Fruit fly (Drosophila melanogaster) whole organism, wandering third instar larva: ENCODE data around the gene CG7646.
A peak's percentile ranks its signal among the peaks of the same experiment; 100 is the strongest.

Experiments
- Abd-B ChIP-seq: fragments of >200 bp; optimal IDR thresholded peaks from 2 replicates; lab custom pipeline; 2017; ENCODE audit warnings: missing biosample characterization, missing genetic modification characterization
- CG32264 ChIP-seq: fragments of 200-800 bp; sonication (Bioruptor generic); optimal IDR thresholded peaks from 2 replicates; lab custom pipeline; 2016; ENCODE audit warnings: missing biosample characterization, missing genetic modification characterization
- CG9705 ChIP-seq: fragments of 200-800 bp; sonication (Bioruptor generic); optimal IDR thresholded peaks from 2 replicates; lab custom pipeline; 2018; ENCODE audit warnings: missing biosample characterization, mild to moderate bottlenecking, missing genetic modification characterization
- CrebA ChIP-seq: fragments of 200-800 bp; sonication (Bioruptor generic); optimal IDR thresholded peaks from 2 replicates; lab custom pipeline; 2016; ENCODE audit warnings: missing biosample characterization, mild to moderate bottlenecking, missing genetic modification characterization, borderline replicate concordance
- Dfd ChIP-seq: fragments of >200 bp; optimal IDR thresholded peaks from 2 replicates; lab custom pipeline; 2017; ENCODE audit warnings: missing biosample characterization, missing genetic modification characterization
- Dif ChIP-seq: fragments of 200-275, 200-300 bp; sonication (Bioruptor generic); optimal IDR thresholded peaks from 2 replicates; lab custom pipeline; 2018; ENCODE audit warnings: missing biosample characterization, missing genetic modification characterization; ENCODE audit not compliant: partially characterized antibody
- GATAd ChIP-seq: sonication (Bioruptor generic); optimal IDR thresholded peaks from 2 replicates; lab custom pipeline; 2016; ENCODE audit warnings: missing biosample characterization, missing genetic modification characterization
- HLH106 ChIP-seq: fragments of 200-800 bp; optimal IDR thresholded peaks from 3 replicates; lab custom pipeline; 2019; ENCODE audit warnings: missing biosample characterization, mild to moderate bottlenecking, missing genetic modification characterization, moderate library complexity
- Hr78 ChIP-seq: fragments of >200 bp; optimal IDR thresholded peaks from 2 replicates; lab custom pipeline; 2017; ENCODE audit warnings: missing biosample characterization, missing genetic modification characterization
- Hr83 ChIP-seq: fragments of 200-300 bp; sonication (Bioruptor generic); optimal IDR thresholded peaks from 2 replicates; lab custom pipeline; 2016; ENCODE audit warnings: missing biosample characterization, mild to moderate bottlenecking, missing genetic modification characterization, moderate library complexity; ENCODE audit not compliant: poor library complexity, severe bottlenecking
- Jra ChIP-seq: sonication (Bioruptor generic); optimal IDR thresholded peaks from 2 replicates; lab custom pipeline; 2016; ENCODE audit warnings: missing biosample characterization, missing genetic modification characterization
- Mio ChIP-seq: sonication (Bioruptor generic); optimal IDR thresholded peaks from 2 replicates; lab custom pipeline; 2016; ENCODE audit warnings: missing biosample characterization, missing genetic modification characterization
- Myc ChIP-seq: fragments of >200 bp; optimal IDR thresholded peaks from 2 replicates; lab custom pipeline; 2017
- N ChIP-seq: fragments of >200 bp; optimal IDR thresholded peaks from 2 replicates; lab custom pipeline; 2018; ENCODE audit warnings: missing biosample characterization, missing external identifiers, missing genetic modification characterization
- Rel ChIP-seq, 2 experiments: fragments of 200-800 bp; sonication (Bioruptor generic) in 1 of 2; optimal IDR thresholded peaks; 2 replicates in 1 of 2; 3 replicates in 1 of 2; lab custom pipeline; 2016 to 2019; ENCODE audit warnings: mild to moderate bottlenecking in 2 of 2, missing biosample characterization in 2 of 2, missing genetic modification characterization in 2 of 2, moderate library complexity in 1 of 2
- Sp1 ChIP-seq: fragments of 200-800 bp; sonication (Bioruptor generic); optimal IDR thresholded peaks from 3 replicates; lab custom pipeline; 2019; ENCODE audit warnings: missing biosample characterization, mild to moderate bottlenecking, missing genetic modification characterization, moderate library complexity
- Vsx2 ChIP-seq: fragments of 200-300, 225-300 bp; sonication (Bioruptor generic); optimal IDR thresholded peaks from 2 replicates; lab custom pipeline; 2018; ENCODE audit warnings: missing biosample characterization, missing genetic modification characterization; ENCODE audit not compliant: partially characterized antibody
- dl ChIP-seq, 2 experiments: fragments of 175-275, 200-275 bp in 1 of 2; fragments of 200-275 bp in 1 of 2; sonication (Bioruptor generic); optimal IDR thresholded peaks; lab custom pipeline; 2018; ENCODE audit warnings: mild to moderate bottlenecking in 2 of 2, missing biosample characterization in 2 of 2, missing genetic modification characterization in 2 of 2, moderate library complexity in 2 of 2; ENCODE audit not compliant: partially characterized antibody in 2 of 2, insufficient read depth in 1 of 2
- dmrt93B ChIP-seq: fragments of 200-800 bp; sonication (Bioruptor generic); optimal IDR thresholded peaks from 2 replicates; lab custom pipeline; 2018; ENCODE audit warnings: missing biosample characterization, mild to moderate bottlenecking, missing genetic modification characterization
- dsf ChIP-seq: sonication (Bioruptor generic); optimal IDR thresholded peaks from 2 replicates; lab custom pipeline; 2016; ENCODE audit warnings: missing biosample characterization, missing genetic modification characterization, borderline replicate concordance
- ey ChIP-seq: fragments of 200-800 bp; sonication (Bioruptor generic); optimal IDR thresholded peaks from 2 replicates; lab custom pipeline; 2016; ENCODE audit warnings: missing biosample characterization, missing genetic modification characterization
- foxo ChIP-seq, 2 experiments: fragments of 200-800 bp; sonication (Bioruptor generic); optimal IDR thresholded peaks; 2 replicates in 1 of 2; 3 replicates in 1 of 2; lab custom pipeline; 2016 to 2017; ENCODE audit warnings: missing biosample characterization in 2 of 2, missing genetic modification characterization in 2 of 2
- fru ChIP-seq: fragments of 200-800 bp; sonication (Bioruptor generic); optimal IDR thresholded peaks from 3 replicates; lab custom pipeline; 2016; ENCODE audit warnings: missing biosample characterization, mild to moderate bottlenecking, missing genetic modification characterization
- psq ChIP-seq: fragments of 200-800 bp; sonication (Bioruptor generic); optimal IDR thresholded peaks from 3 replicates; lab custom pipeline; 2017; ENCODE audit warnings: missing biosample characterization, mild to moderate bottlenecking, missing genetic modification characterization, moderate library complexity
- rgr ChIP-seq: fragments of 200-800 bp; sonication (Bioruptor generic); optimal IDR thresholded peaks from 3 replicates; lab custom pipeline; 2016; ENCODE audit warnings: missing biosample characterization, mild to moderate bottlenecking, missing genetic modification characterization
- sage ChIP-seq: fragments of 200-800 bp; sonication (Bioruptor generic); optimal IDR thresholded peaks from 2 replicates; lab custom pipeline; 2016; ENCODE audit warnings: missing biosample characterization, mild to moderate bottlenecking, missing genetic modification characterization
- sv ChIP-seq: fragments of 200-800 bp; sonication (Bioruptor generic); optimal IDR thresholded peaks from 3 replicates; lab custom pipeline; 2016; ENCODE audit warnings: missing biosample characterization, missing genetic modification characterization
- tai ChIP-seq: sonication (Bioruptor generic); optimal IDR thresholded peaks from 2 replicates; lab custom pipeline; 2016; ENCODE audit warnings: missing biosample characterization, missing genetic modification characterization
- usp ChIP-seq: fragments of >200 bp; optimal IDR thresholded peaks from 2 replicates; lab custom pipeline; 2017; ENCODE audit warnings: missing biosample characterization, missing genetic modification characterization
- woc ChIP-seq: sonication (Bioruptor generic); optimal IDR thresholded peaks from 2 replicates; lab custom pipeline; 2016; ENCODE audit warnings: missing biosample characterization, mild to moderate bottlenecking, missing genetic modification characterization

CG7646 gene

DNA sequence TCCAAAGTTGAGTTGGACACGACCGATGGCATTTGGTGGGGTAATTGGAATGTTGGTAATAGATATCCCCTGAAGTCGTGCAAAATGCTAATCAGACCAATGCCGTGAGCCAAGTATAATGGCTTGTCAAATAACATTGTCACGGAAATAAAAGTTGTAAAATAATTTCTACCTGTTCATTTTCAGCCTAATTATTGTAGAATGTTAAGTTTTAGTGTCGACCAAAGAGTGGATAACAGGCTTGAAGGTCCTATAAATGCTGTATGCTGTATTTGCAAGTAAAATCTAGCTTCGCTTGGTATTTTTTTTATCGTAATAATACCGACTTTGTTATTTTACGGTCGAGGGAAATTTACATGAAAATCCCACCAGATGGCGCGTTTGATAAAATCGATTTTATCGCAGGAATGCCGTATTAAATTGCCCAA is 12.8 kb downstream of the CG7646 start:
- no peak for TF ChIP-seq dsf (GFP tag; lab: Kevin White, UChicago)
- no peak for TF ChIP-seq HLH106 (tag; lab: Kevin White, UChicago)
- no peak for TF ChIP-seq foxo (GFP tag; optimal IDR thresholded peaks at IDR 0.05; lab: Kevin White, UChicago)
- TF ChIP-seq Abd-B (GFP tag; lab: Kevin White, UChicago) = no peak
- peak; percentile 31 for TF ChIP-seq sage
- no peak for TF ChIP-seq rgr (GFP tag; lab: Kevin White, UChicago)
- TF ChIP-seq CG9705 (GFP tag; lab: Kevin White, UChicago) = no peak
- no peak for TF ChIP-seq CG32264 (GFP tag; lab: Kevin White, UChicago)
- TF ChIP-seq woc = no peak
- TF ChIP-seq Vsx2 (GFP tag; lab: Kevin White, UChicago) = peak; percentile 79
- TF ChIP-seq psq = no peak
- no peak for TF ChIP-seq Dif (GFP tag; lab: Kevin White, UChicago)
- no peak for TF ChIP-seq tai (GFP tag; lab: Kevin White, UChicago)
- no peak for TF ChIP-seq Mio (GFP tag; lab: Kevin White, UChicago)
- no peak for TF ChIP-seq CrebA (GFP tag; lab: Kevin White, UChicago)
- TF ChIP-seq fru (GFP tag; lab: Kevin White, UChicago) = no peak
- TF ChIP-seq usp (GFP tag; lab: Kevin White, UChicago) = no peak
- peak; percentile 64 for TF ChIP-seq Myc
- no peak for TF ChIP-seq Hr78
- TF ChIP-seq Sp1 (GFP tag; lab: Kevin White, UChicago) = no peak
- TF ChIP-seq sv (GFP tag; lab: Kevin White, UChicago) = no peak
- TF ChIP-seq Rel (GFP tag; optimal IDR thresholded peaks at IDR 0.05; lab: Kevin White, UChicago) = no peak
- TF ChIP-seq Rel (tag; optimal IDR thresholded peaks at IDR 0.05; lab: Kevin White, UChicago) = no peak
- no peak for TF ChIP-seq N (GFP tag; lab: Kevin White, UChicago)
- TF ChIP-seq Hr83 = peak; percentile 0
- no peak for TF ChIP-seq ey (GFP tag; lab: Kevin White, UChicago)
- TF ChIP-seq, all 38 proteins: peak for 4

DNA sequence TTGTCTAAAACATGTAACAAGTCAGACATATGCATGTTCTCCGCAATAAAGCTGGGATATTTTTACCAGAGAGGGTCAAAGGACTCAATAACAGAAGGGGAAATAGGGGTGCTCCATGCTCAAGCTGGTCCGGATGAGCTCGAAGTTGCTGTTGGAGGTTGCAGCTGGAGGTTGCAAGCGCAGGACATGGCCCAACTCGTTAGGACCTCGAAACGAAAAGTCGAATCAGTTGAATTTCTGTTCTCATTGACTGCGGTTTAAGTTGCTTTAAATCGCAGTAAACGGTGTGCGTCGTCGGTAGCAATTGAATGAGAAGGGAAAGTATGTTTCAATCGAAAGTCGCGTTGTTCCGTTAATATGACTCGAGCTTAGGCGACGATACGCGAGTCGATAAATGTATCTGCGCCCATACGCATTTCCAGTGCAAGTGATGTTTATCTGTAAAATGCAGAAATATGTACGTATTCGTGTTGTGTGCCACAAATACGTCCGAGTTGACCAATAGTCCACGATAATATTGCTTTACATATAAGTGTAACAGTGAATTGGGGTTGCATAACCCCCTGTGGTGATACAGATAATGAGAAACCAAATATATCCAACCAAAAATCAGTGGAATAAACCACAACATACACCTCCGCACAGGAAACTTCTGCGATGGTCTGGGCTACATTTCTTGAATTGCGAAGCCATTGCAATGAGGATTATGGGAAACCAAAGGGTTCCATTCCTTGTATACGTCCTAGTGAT is 13.5 kb downstream of the CG7646 start, which contains the start of gene kug:
Gene kug (plus strand): TSS at position 269 of the 750 bp plus-strand sequence.
- no peak for TF ChIP-seq fru (GFP tag; lab: Kevin White, UChicago)
- no peak for TF ChIP-seq woc
- TF ChIP-seq Dfd (GFP tag; lab: Kevin White, UChicago) = no peak
- no peak for TF ChIP-seq rgr (GFP tag; lab: Kevin White, UChicago)
- TF ChIP-seq dmrt93B = no peak
- TF ChIP-seq CG9705 (GFP tag; lab: Kevin White, UChicago) = no peak
- TF ChIP-seq usp (GFP tag; lab: Kevin White, UChicago) = no peak
- TF ChIP-seq, all 38 proteins: peak for 0

DNA sequence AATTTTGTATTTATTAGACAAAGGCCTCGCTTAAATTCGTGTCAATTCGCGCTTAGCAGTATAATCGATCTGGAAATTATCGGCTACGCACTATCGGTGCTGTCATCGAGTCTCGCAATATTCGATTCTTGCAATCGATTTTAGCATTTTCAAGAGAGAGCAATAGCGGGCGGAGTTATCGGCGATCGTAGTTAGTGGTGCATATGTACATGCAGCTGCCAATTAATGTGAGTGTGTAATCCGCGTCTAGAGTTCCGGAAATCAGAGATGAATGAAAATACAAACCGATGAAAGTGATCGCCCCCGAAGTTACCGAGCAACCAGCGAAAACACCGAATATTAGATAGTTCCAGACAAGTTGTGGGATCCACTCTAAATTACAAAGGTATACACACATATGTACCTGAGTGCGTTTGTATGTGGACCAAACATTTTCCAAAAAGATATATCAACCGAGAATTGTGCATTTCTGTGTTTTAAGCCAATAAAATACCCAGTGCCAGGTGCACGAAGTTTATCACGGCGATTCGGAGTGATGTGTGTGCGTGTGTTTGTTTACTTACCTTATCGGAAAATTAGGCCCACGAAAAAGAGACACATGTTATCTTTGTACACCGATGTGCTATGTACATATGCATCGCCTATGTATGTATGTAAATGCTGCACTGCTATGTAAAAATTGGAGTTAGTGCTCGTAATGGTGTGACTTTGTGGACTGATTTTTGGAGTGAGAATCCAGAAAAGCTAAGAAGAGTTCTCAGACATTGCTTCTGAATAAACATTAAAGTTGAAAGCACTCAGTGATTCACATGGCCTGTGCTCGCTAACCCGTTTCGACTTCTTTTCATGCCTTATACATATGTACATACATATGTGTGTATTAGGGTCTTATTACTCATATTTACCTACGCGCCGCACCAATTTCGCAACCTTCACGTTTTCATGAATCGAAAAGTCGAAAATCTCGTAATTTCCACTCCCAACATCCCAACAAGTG is 14.9 kb downstream of the CG7646 start:
- TF ChIP-seq dl (GFP tag; optimal IDR thresholded peaks at IDR 0.05; lab: Kevin White, UChicago; ENCODE audit: insufficient read depth in 1 of 2, partially characterized antibody in 2 of 2) (no peak), GATAd (GFP tag; lab: Kevin White, UChicago) (no peak), Jra (GFP tag; lab: Kevin White, UChicago) (no peak), Abd-B (GFP tag; lab: Kevin White, UChicago) (no peak), woc (no peak), tai (GFP tag; lab: Kevin White, UChicago) (peak; percentile 34), Rel (GFP tag; optimal IDR thresholded peaks at IDR 0.05; lab: Kevin White, UChicago) (no peak), Rel (tag; optimal IDR thresholded peaks at IDR 0.05; lab: Kevin White, UChicago) (peak; percentile 77), fru (GFP tag; lab: Kevin White, UChicago) (no peak)
